Fruit fly (Drosophila melanogaster): ENCODE data around the gene CG8001.

CG8001 gene

DNA sequence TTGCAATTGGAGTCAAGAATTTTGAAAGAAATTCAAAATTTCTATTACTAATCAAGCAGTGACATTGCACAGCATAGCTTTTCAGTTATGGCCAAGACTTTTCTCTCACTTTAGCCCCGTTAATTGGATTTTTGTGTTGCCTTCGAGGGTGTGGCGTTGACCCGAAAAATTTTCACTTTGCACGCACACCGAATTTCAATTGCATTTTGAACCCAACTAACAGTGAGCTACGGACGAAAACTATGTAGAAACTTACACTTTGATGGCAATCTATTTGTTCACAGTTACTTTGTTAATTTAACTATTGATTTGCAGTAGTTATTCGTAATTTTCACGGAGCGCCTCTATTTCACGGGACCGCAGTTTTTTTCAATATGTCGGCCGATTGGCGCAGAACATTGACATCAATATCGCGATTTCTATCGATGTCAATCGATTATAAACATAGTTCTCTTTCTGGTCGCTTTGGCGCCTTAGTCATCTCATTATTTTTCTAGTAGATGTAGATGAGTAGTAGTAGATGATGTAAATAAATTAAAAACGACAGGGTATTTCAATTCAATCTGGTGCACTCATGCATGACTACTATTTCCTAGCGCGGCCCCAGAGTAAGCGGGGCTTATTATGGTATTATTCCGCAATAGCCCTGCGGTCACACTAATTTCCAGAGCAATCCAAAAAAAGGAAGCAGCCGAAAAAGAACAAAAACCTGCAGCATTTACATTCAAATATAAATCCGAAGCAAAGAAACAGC, 39.2 kb downstream of the CG8001 start, which contains the start of the genes alpha-Spec, dlt and Cdc37 (continued):
- TF ChIP-seq Meics (GFP tag; optimal IDR thresholded peaks at IDR 0.05) (no peak), Asciz (GFP tag; optimal IDR thresholded peaks at IDR 0.05) (no peak), CG10267 (tag; optimal IDR thresholded peaks at IDR 0.05) (peak; percentile 79), scrt (GFP tag; optimal IDR thresholded peaks at IDR 0.05) (no peak), CG15514 (GFP tag; optimal IDR thresholded peaks at IDR 0.05) (peak; percentile 91), Camta (GFP tag; optimal IDR thresholded peaks at IDR 0.05) (peak; percentile 6), MTF-1 (GFP tag; optimal IDR thresholded peaks at IDR 0.05; ENCODE audit: borderline replicate concordance) (peak; percentile 15), ase (GFP tag; IDR thresholded peaks at IDR 0.05) (no peak), Hr78 (GFP tag; optimal IDR thresholded peaks at IDR 0.05) (peak in 1 of 2 experiments; percentile 15), B-H1 (GFP tag; IDR thresholded peaks at IDR 0.05) (no peak), CG16813 (GFP tag; IDR thresholded peaks at IDR 0.05; ENCODE audit: partially characterized antibody) (peak; percentile 80), CG4328 (GFP tag; optimal IDR thresholded peaks at IDR 0.05) (no peak), H15 (GFP tag; IDR thresholded peaks at IDR 0.05) (no peak), Mad (GFP tag; optimal IDR thresholded peaks at IDR 0.05) (no peak), CG6689 (GFP tag; IDR thresholded peaks at IDR 0.05) (no peak), CG7745 (tag; optimal IDR thresholded peaks at IDR 0.05) (no peak), Dad (GFP tag; optimal IDR thresholded peaks at IDR 0.05) (no peak), chn (GFP tag; optimal IDR thresholded peaks at IDR 0.05) (peak; percentile 4), CG4730 (GFP tag; IDR thresholded peaks at IDR 0.05) (no peak), pzg (GFP tag; optimal IDR thresholded peaks at IDR 0.05) (peak; percentile 84), Drgx (GFP tag; IDR thresholded peaks at IDR 0.05) (no peak), CG10147 (GFP tag; optimal IDR thresholded peaks at IDR 0.05) (peak; percentile 27), CG10979 (tag; optimal IDR thresholded peaks at IDR 0.05) (peak; percentile 1), CG18619 (GFP tag; optimal IDR thresholded peaks at IDR 0.05) (no peak), dati (GFP tag; IDR thresholded peaks at IDR 0.05) (no peak), phol (tag; optimal IDR thresholded peaks at IDR 0.05) (peak; percentile 99), ftz-f1 (GFP tag; optimal IDR thresholded peaks at IDR 0.05) (no peak), CG11696 (GFP tag; IDR thresholded peaks at IDR 0.05) (no peak), Sry-δ (GFP tag; optimal IDR thresholded peaks at IDR 0.05) (peak; percentile 80), Hr3 (GFP tag; optimal IDR thresholded peaks at IDR 0.05) (peak; percentile 5), CG4424 (GFP tag; optimal IDR thresholded peaks at IDR 0.05) (peak; percentile 24), YL-1 (GFP tag; optimal IDR thresholded peaks at IDR 0.05) (peak; percentile 85), Hr51 (GFP tag; optimal IDR thresholded peaks at IDR 0.05) (no peak), Ssrp (tag; optimal IDR thresholded peaks at IDR 0.05) (no peak), CG10366 (GFP tag; IDR thresholded peaks at IDR 0.05) (no peak), Mes4 (GFP tag; optimal IDR thresholded peaks at IDR 0.05) (no peak), az2 (GFP tag; optimal IDR thresholded peaks at IDR 0.05) (no peak), CG6765 (GFP tag; optimal IDR thresholded peaks at IDR 0.05) (no peak), Sox102F (GFP tag; optimal IDR thresholded peaks at IDR 0.05) (no peak), CG16815 (GFP tag; optimal IDR thresholded peaks at IDR 0.05) (no peak), CG5180 (GFP tag; optimal IDR thresholded peaks at IDR 0.05) (no peak), lmd (GFP tag; IDR thresholded peaks at IDR 0.05) (peak; percentile 24; the same call in 1 of the 2 replicates), lov (optimal IDR thresholded peaks at IDR 0.05) (no peak), lov (GFP tag; IDR thresholded peaks at IDR 0.05) (no peak), slp2 (GFP tag; optimal IDR thresholded peaks at IDR 0.05) (no peak), corto (GFP tag; optimal IDR thresholded peaks at IDR 0.05) (no peak), bsh (GFP tag; optimal IDR thresholded peaks at IDR 0.05) (peak; percentile 15 to 58), cas (GFP tag; IDR thresholded peaks at IDR 0.05) (no peak), stwl (tag; optimal IDR thresholded peaks at IDR 0.05) (peak; percentile 1)
